Worm (Caenorhabditis elegans) whole organism, mixed stage, embryonic: Measurements from ENCODE around the gene comt-1.
"Not testable (repeated sequence)": the region's sequence is repeated elsewhere in the genome, so short reads cannot be mapped to it uniquely, and the experiment has no call there.

Experiments used
- ceh-83 ChIP-seq: fragments of 200-800 bp; sonication (Bioruptor generic); optimal IDR thresholded peaks from 2 replicates; lab custom pipeline; 2018; ENCODE audit warnings: mild to moderate bottlenecking, missing genetic modification characterization, missing compliant biosample characterization
- ces-1 ChIP-seq: fragments of 150-350 bp; optimal IDR thresholded peaks from 2 replicates; lab custom pipeline; 2014; ENCODE audit warnings: missing biosample characterization, missing genetic modification reagents, missing genetic modification characterization
- elt-1 ChIP-seq: sonication (generic microtip); optimal IDR thresholded peaks from 2 replicates; lab custom pipeline; 2017; ENCODE audit warnings: missing genetic modification characterization, mild to moderate bottlenecking, missing compliant biosample characterization, antibody characterized with exemption, moderate library complexity, borderline replicate concordance; ENCODE audit not compliant: insufficient read depth
- elt-3 ChIP-seq: fragments of 150-350 bp; optimal IDR thresholded peaks from 2 replicates; lab custom pipeline; 2014; ENCODE audit warnings: missing biosample characterization, missing genetic modification characterization
- ham-2 ChIP-seq: fragments of 200-800 bp; sonication (Bioruptor generic); optimal IDR thresholded peaks from 2 replicates; lab custom pipeline; 2018; ENCODE audit warnings: mild to moderate bottlenecking, missing genetic modification characterization, missing compliant biosample characterization
- hlh-1 ChIP-seq: fragments of 150-350 bp; optimal IDR thresholded peaks from 2 replicates; lab custom pipeline; 2014; ENCODE audit warnings: missing biosample characterization, missing genetic modification reagents, missing genetic modification characterization
- nhr-12 ChIP-seq: fragments of 150-350 bp; optimal IDR thresholded peaks from 2 replicates; lab custom pipeline; 2014; ENCODE audit warnings: missing biosample characterization, missing genetic modification characterization
- nhr-237 ChIP-seq: fragments of 150-350 bp; optimal IDR thresholded peaks from 2 replicates; lab custom pipeline; 2014; ENCODE audit warnings: missing biosample characterization, missing genetic modification characterization
- nhr-76 ChIP-seq: sonication (generic microtip); optimal IDR thresholded peaks from 2 replicates; lab custom pipeline; 2017; ENCODE audit warnings: missing biosample characterization, missing genetic modification characterization
- pha-4 ChIP-seq: fragments of 150-350 bp; optimal IDR thresholded peaks from 2 replicates; lab custom pipeline; 2018; ENCODE audit warnings: missing biosample characterization, missing genetic modification reagents, missing genetic modification characterization
- sem-2 ChIP-seq: fragments of 200-800 bp; sonication (Bioruptor generic); optimal IDR thresholded peaks from 2 replicates; lab custom pipeline; 2018; ENCODE audit warnings: mild to moderate bottlenecking, missing genetic modification characterization, missing compliant biosample characterization
- sptf-1 ChIP-seq: sonication (generic microtip); optimal IDR thresholded peaks from 2 replicates; lab custom pipeline; 2017; ENCODE audit warnings: mild to moderate bottlenecking, missing genetic modification characterization, moderate library complexity, missing compliant biosample characterization
- unc-39 ChIP-seq: fragments of 150-350 bp; optimal IDR thresholded peaks from 2 replicates; lab custom pipeline; 2014; ENCODE audit warnings: missing biosample characterization, missing genetic modification characterization
- unc-62 ChIP-seq: fragments of 150-350 bp; optimal IDR thresholded peaks from 2 replicates; lab custom pipeline; 2014; ENCODE audit warnings: missing biosample characterization, missing genetic modification reagents, missing genetic modification characterization

DNA sequence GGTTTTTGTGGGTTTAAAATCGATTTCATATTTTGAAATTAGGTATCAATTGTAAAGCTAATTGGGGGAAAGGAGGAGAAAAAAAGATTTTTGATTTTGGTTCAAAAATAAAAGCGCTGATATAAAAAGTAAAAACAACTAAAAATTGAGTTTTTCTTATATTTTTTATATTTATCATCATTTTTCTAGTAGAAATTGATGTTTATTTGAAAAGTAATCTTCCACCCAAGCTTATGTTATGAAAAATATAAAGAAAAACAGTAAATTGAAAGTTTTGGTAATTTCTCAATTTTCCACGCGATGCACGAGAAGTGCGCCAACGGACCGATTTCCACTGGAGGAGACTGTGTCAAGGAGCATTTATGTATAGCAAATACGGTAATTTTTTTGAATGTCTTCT, 32.0 kb upstream of the comt-1 start, which contains the start of gene B0410.1:
- not testable (repeated sequence) for TF ChIP-seq nhr-12; pha-4 (tag; lab: Kevin White, UChicago); ham-2; sptf-1; ces-1 (GFP tag; lab: Kevin White, UChicago); ceh-83; elt-3 (tag; lab: Kevin White, UChicago); elt-1 (tag; lab: Kevin White, UChicago); hlh-1 (tag; lab: Kevin White, UChicago); sem-2 (GFP tag; lab: Kevin White, UChicago); nhr-237 (tag; lab: Kevin White, UChicago); unc-39; nhr-76; unc-62 (GFP tag; lab: Kevin White, UChicago)
